Fruit fly (Drosophila melanogaster) whole organism, pupa: ENCODE measurements around the gene Kaz-m1.

ENCODE experiments used
- CG10348 ChIP-seq: fragments of 200-800 bp; sonication (Bioruptor generic); IDR thresholded peaks from 2 replicates; pipeline ENCODE4 v1.3.6; 2022; ENCODE audit warnings: missing biosample characterization, missing genetic modification characterization
- CG32121 ChIP-seq: fragments of 200-800 bp; sonication (Bioruptor generic); IDR thresholded peaks from 2 replicates; pipeline ENCODE4 v1.3.6; 2022; ENCODE audit warnings: missing biosample characterization, missing genetic modification characterization

DNA sequence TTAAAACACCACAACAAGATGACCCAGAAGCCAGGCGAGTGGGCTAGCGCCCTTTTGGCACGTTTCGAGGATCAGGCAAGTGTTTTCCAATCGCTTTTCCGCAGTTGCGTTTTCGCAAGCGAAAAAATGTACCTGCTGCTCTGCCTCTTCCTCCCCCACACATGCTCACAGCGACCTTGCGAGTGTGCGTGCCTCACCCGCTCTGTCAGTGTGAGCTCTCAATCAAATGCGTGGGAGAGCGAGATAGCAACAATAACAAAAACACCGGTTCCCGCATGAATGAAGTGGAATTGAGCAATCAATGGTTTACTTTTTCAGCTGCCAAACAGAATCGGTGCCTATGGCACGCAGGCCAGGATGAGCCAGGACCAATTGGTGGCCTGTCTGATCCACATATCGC is 31.2 kb upstream of the Kaz-m1 start:
- TF ChIP-seq CG32121 (GFP tag; lab: Robert Waterston, UW) (no peak), CG10348 (GFP tag; lab: Robert Waterston, UW) (no peak)
